Fruit fly (Drosophila melanogaster): ENCODE data around the gene CG31323.

DNA sequence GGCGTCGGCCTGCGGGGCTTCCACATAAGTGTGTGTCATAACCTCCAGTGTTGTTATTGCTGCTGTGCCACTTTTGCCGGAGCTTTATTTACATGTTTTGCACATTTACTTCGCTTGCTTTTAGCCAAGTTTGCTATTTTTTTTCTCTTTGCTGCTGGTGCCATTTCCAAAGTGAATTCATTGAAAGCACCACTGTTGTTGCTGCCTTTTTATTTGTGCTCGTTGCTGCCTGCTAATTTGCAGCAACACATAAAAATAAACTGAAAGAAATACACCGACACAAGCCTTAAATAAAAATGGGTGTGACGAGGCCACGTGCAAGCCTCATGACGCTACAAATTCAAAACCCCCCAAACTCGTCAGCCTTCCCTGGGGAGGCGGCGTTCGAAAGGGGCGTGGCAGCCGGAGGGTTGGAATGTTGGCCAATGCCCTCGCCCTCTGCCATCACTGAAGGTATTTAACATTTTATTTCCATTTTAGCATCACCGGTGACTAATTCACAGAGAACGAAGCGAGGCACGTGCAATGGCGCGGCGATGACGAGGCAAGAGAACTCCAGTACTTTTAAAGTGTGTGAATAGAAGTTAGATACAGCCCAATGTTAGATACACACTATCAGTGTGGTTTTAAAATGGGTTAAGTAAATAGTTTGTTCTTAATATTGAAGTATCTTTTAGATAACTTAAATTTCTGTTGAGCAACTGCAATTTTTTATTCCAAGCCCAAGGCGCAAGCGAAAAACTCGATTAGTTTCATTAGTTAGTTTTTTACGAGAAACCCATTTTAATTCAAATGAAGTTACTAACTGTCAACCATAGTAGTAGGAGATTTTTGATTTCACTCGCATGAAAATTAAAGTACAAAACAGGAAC is 44.6 kb upstream of the CG31323 start, which contains the start of gene CG14556:
- TF ChIP-seq odd (GFP tag; optimal IDR thresholded peaks at IDR 0.05) = no peak
- no peak for TF ChIP-seq trem (tag; optimal IDR thresholded peaks at IDR 0.05)
- no peak for TF ChIP-seq CG9932 (GFP tag; IDR thresholded peaks at IDR 0.05)
